Worm (Caenorhabditis elegans): Measurements from ENCODE around the gene ptpn-22.

Gene ptpn-22

ce11 chrIV:1752480-1752879 is 12.4 kb upstream of the ptpn-22 start:
- no peak for TF ChIP-seq unc-120 (tag; optimal IDR thresholded peaks at IDR 0.05; ENCODE audit: poor library complexity, severe bottlenecking)
- TF ChIP-seq elt-1 (tag; optimal IDR thresholded peaks at IDR 0.05; ENCODE audit: borderline replicate concordance, insufficient read depth), result no peak
- no peak for TF ChIP-seq ceh-43 (GFP tag; optimal IDR thresholded peaks at IDR 0.05)

- TF ChIP-seq lin-13 (tag; optimal IDR thresholded peaks at IDR 0.05) (no peak), nhr-12 (tag; optimal IDR thresholded peaks at IDR 0.05) (no peak), sptf-1 (tag; optimal IDR thresholded peaks at IDR 0.05) (peak; percentile 42), ces-1 (GFP tag; optimal IDR thresholded peaks at IDR 0.05) (peak; percentile 6)
Observed at ce11 chrIV:1751243-1751642, 11.2 kb upstream of the ptpn-22 start.

- TF ChIP-seq lin-13 (tag; optimal IDR thresholded peaks at IDR 0.05) (peak; percentile 73), ceh-43 (GFP tag; optimal IDR thresholded peaks at IDR 0.05) (peak; percentile 39), zip-8 (tag; optimal IDR thresholded peaks at IDR 0.05) (no peak), pha-4 (tag; optimal IDR thresholded peaks at IDR 0.05) (peak; percentile 69), ceh-39 (tag; optimal IDR thresholded peaks at IDR 0.05) (no peak), tbx-8 (GFP tag; optimal IDR thresholded peaks at IDR 0.05) (peak; percentile 57), mep-1 (tag; optimal IDR thresholded peaks at IDR 0.05) (peak; percentile 68), nhr-237 (tag; optimal IDR thresholded peaks at IDR 0.05) (peak; percentile 83), ham-2 (GFP tag; optimal IDR thresholded peaks at IDR 0.05) (peak; percentile 11), M03D4.4 (tag; optimal IDR thresholded peaks at IDR 0.05) (peak; percentile 68), sem-2 (GFP tag; optimal IDR thresholded peaks at IDR 0.05) (peak; percentile 43), nhr-28 (tag; optimal IDR thresholded peaks at IDR 0.05) (no peak), elt-3 (tag; optimal IDR thresholded peaks at IDR 0.05) (no peak), nhr-76 (tag; optimal IDR thresholded peaks at IDR 0.05) (no peak), unc-120 (tag; optimal IDR thresholded peaks at IDR 0.05; ENCODE audit: poor library complexity, severe bottlenecking) (peak; percentile 63), unc-62 (GFP tag; optimal IDR thresholded peaks at IDR 0.05) (peak; percentile 5), lin-32 (GFP tag; optimal IDR thresholded peaks at IDR 0.05) (no peak), drap-1 (GFP tag; optimal IDR thresholded peaks at IDR 0.05) (peak; percentile 57), flh-1 (GFP tag; optimal IDR thresholded peaks at IDR 0.05) (no peak), bed-3 (GFP tag; optimal IDR thresholded peaks at IDR 0.05) (peak; percentile 58), mab-5 (tag; optimal IDR thresholded peaks at IDR 0.05) (no peak), unc-39 (tag; optimal IDR thresholded peaks at IDR 0.05) (no peak), ceh-83 (GFP tag; optimal IDR thresholded peaks at IDR 0.05) (peak; percentile 67), elt-1 (tag; optimal IDR thresholded peaks at IDR 0.05; ENCODE audit: borderline replicate concordance, insufficient read depth) (no peak), nhr-12 (tag; optimal IDR thresholded peaks at IDR 0.05) (no peak), ces-1 (GFP tag; optimal IDR thresholded peaks at IDR 0.05) (peak; percentile 90), cnd-1 (tag; optimal IDR thresholded peaks at IDR 0.05) (peak; percentile 61), sptf-1 (tag; optimal IDR thresholded peaks at IDR 0.05) (peak; percentile 84), ztf-11 (tag; optimal IDR thresholded peaks at IDR 0.05) (no peak), snpc-4 (tag; optimal IDR thresholded peaks at IDR 0.05) (no peak), blmp-1 (tag; optimal IDR thresholded peaks at IDR 0.05) (no peak), hlh-1 (tag; optimal IDR thresholded peaks at IDR 0.05) (no peak), mls-2 (tag; optimal IDR thresholded peaks at IDR 0.05) (peak; percentile 70), lsy-2 (tag; optimal IDR thresholded peaks at IDR 0.05) (peak; percentile 55), nhr-2 (tag; optimal IDR thresholded peaks at IDR 0.05) (no peak)
Observed at ce11 chrIV:1745453-1746051, 5.5 kb upstream of the ptpn-22 start, which contains the start of the genes Y41D4A.6 and Y41D4A.4. TSS of gene Y41D4A.6 (minus strand) at chrIV:1745503. TSS of gene Y41D4A.4 (plus strand) at chrIV:1746001.
